Fruit fly (Drosophila melanogaster) whole organism, adult: ENCODE measurements around the gene ph-d.

Source experiments
- CG11617 ChIP-seq: fragments of 200-800 bp; sonication (Bioruptor generic); optimal IDR thresholded peaks from 2 replicates; lab custom pipeline; 2017; ENCODE audit warnings: mild to moderate bottlenecking, missing biosample characterization, missing genetic modification reagents, missing genetic modification characterization
- CG12768 ChIP-seq: fragments of 200-800 bp; sonication (Bioruptor generic); optimal IDR thresholded peaks from 2 replicates; lab custom pipeline; 2017; ENCODE audit warnings: missing biosample characterization, missing genetic modification characterization, mild to moderate bottlenecking, moderate library complexity, missing genetic modification reagents
- CG1620 ChIP-seq: fragments of 200-800 bp; sonication (Bioruptor generic); optimal IDR thresholded peaks from 2 replicates; lab custom pipeline; 2016; ENCODE audit warnings: missing biosample characterization, missing genetic modification characterization
- CG7101 ChIP-seq: fragments of 200-800 bp; sonication (Bioruptor generic); optimal IDR thresholded peaks from 2 replicates; lab custom pipeline; 2018; ENCODE audit warnings: missing biosample characterization, mild to moderate bottlenecking, missing genetic modification characterization, moderate library complexity
- Clk ChIP-seq: fragments of 200-800 bp; sonication (Bioruptor generic); optimal IDR thresholded peaks from 2 replicates; lab custom pipeline; 2017; ENCODE audit warnings: missing biosample characterization, missing genetic modification characterization
- Hr96 ChIP-seq: fragments of 200-800 bp; sonication (Bioruptor generic); optimal IDR thresholded peaks from 2 replicates; lab custom pipeline; 2016; ENCODE audit warnings: missing biosample characterization, missing genetic modification characterization
- kay ChIP-seq: fragments of 200-800 bp; sonication (Bioruptor generic); peaks from one replicate; lab custom pipeline; 2016; ENCODE audit warnings: missing biosample characterization, missing genetic modification characterization, borderline replicate concordance
- ovo ChIP-seq: fragments of 200-800 bp; sonication (Bioruptor generic); optimal IDR thresholded peaks from 2 replicates; lab custom pipeline; 2016; ENCODE audit warnings: missing biosample characterization, missing genetic modification characterization
- pad ChIP-seq: fragments of 200-800 bp; sonication (Bioruptor generic); optimal IDR thresholded peaks from 3 replicates; lab custom pipeline; 2017; ENCODE audit warnings: missing biosample characterization, missing genetic modification characterization, mild to moderate bottlenecking, moderate library complexity, missing genetic modification reagents
- toe ChIP-seq: fragments of 200-800 bp; sonication (Bioruptor generic); optimal IDR thresholded peaks from 2 replicates; lab custom pipeline; 2016; ENCODE audit warnings: missing biosample characterization, missing genetic modification characterization

DNA sequence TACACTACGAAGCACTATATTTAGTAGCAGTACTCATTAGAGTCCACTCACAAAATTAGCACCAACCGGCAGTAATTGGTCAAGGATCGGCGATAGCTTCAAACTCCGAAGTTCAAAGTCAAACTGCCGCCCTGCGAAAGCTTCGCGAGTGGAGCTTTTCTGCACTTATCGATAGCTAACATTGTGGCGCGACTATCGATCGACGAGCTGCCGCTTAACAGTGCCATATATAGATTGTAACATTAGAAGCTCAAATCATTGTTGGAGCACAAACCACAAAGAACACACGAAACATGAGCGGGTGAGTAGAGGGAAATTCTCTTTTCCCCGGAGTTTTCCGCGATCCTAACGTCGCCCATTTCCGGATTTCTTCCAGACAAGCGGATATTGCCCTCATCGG is 22.0 kb upstream of the ph-d start, which contains the start of gene Pgd:
- TF ChIP-seq CG7101 (tag; lab: Kevin White, UChicago) (no peak), toe (GFP tag; lab: Kevin White, UChicago) (no peak), Clk (GFP tag; lab: Kevin White, UChicago) (no peak), Hr96 (peak; percentile 19), CG1620 (no peak), kay (GFP tag; lab: Kevin White, UChicago) (peak; percentile 21), pad (GFP tag; lab: Kevin White, UChicago) (no peak), ovo (GFP tag; lab: Kevin White, UChicago) (peak; percentile 24), CG12768 (GFP tag; lab: Kevin White, UChicago) (peak; percentile 75), CG11617 (GFP tag; lab: Kevin White, UChicago) (no peak)
